Fruit fly (Drosophila melanogaster) whole organism, wandering third instar larva: ENCODE data around the gene msb1l.
A peak's percentile ranks its signal among the peaks of the same experiment; 100 is the strongest.

Source experiments
- Abd-B ChIP-seq: fragments of >200 bp; optimal IDR thresholded peaks from 2 replicates; lab custom pipeline; 2017; ENCODE audit warnings: missing biosample characterization, missing genetic modification characterization
- CG32264 ChIP-seq: fragments of 200-800 bp; sonication (Bioruptor generic); optimal IDR thresholded peaks from 2 replicates; lab custom pipeline; 2016; ENCODE audit warnings: missing biosample characterization, missing genetic modification characterization
- CG9705 ChIP-seq: fragments of 200-800 bp; sonication (Bioruptor generic); optimal IDR thresholded peaks from 2 replicates; lab custom pipeline; 2018; ENCODE audit warnings: missing biosample characterization, mild to moderate bottlenecking, missing genetic modification characterization
- CrebA ChIP-seq: fragments of 200-800 bp; sonication (Bioruptor generic); optimal IDR thresholded peaks from 2 replicates; lab custom pipeline; 2016; ENCODE audit warnings: missing biosample characterization, mild to moderate bottlenecking, missing genetic modification characterization, borderline replicate concordance
- Dif ChIP-seq: fragments of 200-275, 200-300 bp; sonication (Bioruptor generic); optimal IDR thresholded peaks from 2 replicates; lab custom pipeline; 2018; ENCODE audit warnings: missing biosample characterization, missing genetic modification characterization; ENCODE audit not compliant: partially characterized antibody
- GATAd ChIP-seq: sonication (Bioruptor generic); optimal IDR thresholded peaks from 2 replicates; lab custom pipeline; 2016; ENCODE audit warnings: missing biosample characterization, missing genetic modification characterization
- HLH106 ChIP-seq: fragments of 200-800 bp; optimal IDR thresholded peaks from 3 replicates; lab custom pipeline; 2019; ENCODE audit warnings: missing biosample characterization, mild to moderate bottlenecking, missing genetic modification characterization, moderate library complexity
- Hnf4 ChIP-seq: fragments of 200-800 bp; sonication (Bioruptor generic); optimal IDR thresholded peaks from 2 replicates; lab custom pipeline; 2016; ENCODE audit warnings: missing biosample characterization, mild to moderate bottlenecking, missing genetic modification characterization
- Hr78 ChIP-seq: fragments of >200 bp; optimal IDR thresholded peaks from 2 replicates; lab custom pipeline; 2017; ENCODE audit warnings: missing biosample characterization, missing genetic modification characterization
- Hr83 ChIP-seq: fragments of 200-300 bp; sonication (Bioruptor generic); optimal IDR thresholded peaks from 2 replicates; lab custom pipeline; 2016; ENCODE audit warnings: missing biosample characterization, mild to moderate bottlenecking, missing genetic modification characterization, moderate library complexity; ENCODE audit not compliant: poor library complexity, severe bottlenecking
- Jra ChIP-seq: sonication (Bioruptor generic); optimal IDR thresholded peaks from 2 replicates; lab custom pipeline; 2016; ENCODE audit warnings: missing biosample characterization, missing genetic modification characterization
- Mio ChIP-seq: sonication (Bioruptor generic); optimal IDR thresholded peaks from 2 replicates; lab custom pipeline; 2016; ENCODE audit warnings: missing biosample characterization, missing genetic modification characterization
- Myc ChIP-seq: fragments of >200 bp; optimal IDR thresholded peaks from 2 replicates; lab custom pipeline; 2017
- N ChIP-seq: fragments of >200 bp; optimal IDR thresholded peaks from 2 replicates; lab custom pipeline; 2018; ENCODE audit warnings: missing biosample characterization, missing external identifiers, missing genetic modification characterization
- Rel ChIP-seq, 2 experiments: fragments of 200-800 bp; sonication (Bioruptor generic) in 1 of 2; optimal IDR thresholded peaks; 2 replicates in 1 of 2; 3 replicates in 1 of 2; lab custom pipeline; 2016 to 2019; ENCODE audit warnings: mild to moderate bottlenecking in 2 of 2, missing biosample characterization in 2 of 2, missing genetic modification characterization in 2 of 2, moderate library complexity in 1 of 2
- Sp1 ChIP-seq: fragments of 200-800 bp; sonication (Bioruptor generic); optimal IDR thresholded peaks from 3 replicates; lab custom pipeline; 2019; ENCODE audit warnings: missing biosample characterization, mild to moderate bottlenecking, missing genetic modification characterization, moderate library complexity
- Vsx2 ChIP-seq: fragments of 200-300, 225-300 bp; sonication (Bioruptor generic); optimal IDR thresholded peaks from 2 replicates; lab custom pipeline; 2018; ENCODE audit warnings: missing biosample characterization, missing genetic modification characterization; ENCODE audit not compliant: partially characterized antibody
- br ChIP-seq: fragments of 200-800 bp; sonication (Bioruptor generic); optimal IDR thresholded peaks from 2 replicates; lab custom pipeline; 2016; ENCODE audit warnings: missing biosample characterization, missing genetic modification characterization
- brk ChIP-seq: fragments of 200-800 bp; sonication (Bioruptor generic); optimal IDR thresholded peaks from 2 replicates; lab custom pipeline; 2016; ENCODE audit warnings: missing biosample characterization, mild to moderate bottlenecking, missing genetic modification characterization
- dmrt93B ChIP-seq: fragments of 200-800 bp; sonication (Bioruptor generic); optimal IDR thresholded peaks from 2 replicates; lab custom pipeline; 2018; ENCODE audit warnings: missing biosample characterization, mild to moderate bottlenecking, missing genetic modification characterization
- dsf ChIP-seq: sonication (Bioruptor generic); optimal IDR thresholded peaks from 2 replicates; lab custom pipeline; 2016; ENCODE audit warnings: missing biosample characterization, missing genetic modification characterization, borderline replicate concordance
- ey ChIP-seq: fragments of 200-800 bp; sonication (Bioruptor generic); optimal IDR thresholded peaks from 2 replicates; lab custom pipeline; 2016; ENCODE audit warnings: missing biosample characterization, missing genetic modification characterization
- foxo ChIP-seq, 2 experiments: fragments of 200-800 bp; sonication (Bioruptor generic); optimal IDR thresholded peaks; 2 replicates in 1 of 2; 3 replicates in 1 of 2; lab custom pipeline; 2016 to 2017; ENCODE audit warnings: missing biosample characterization in 2 of 2, missing genetic modification characterization in 2 of 2
- fru ChIP-seq: fragments of 200-800 bp; sonication (Bioruptor generic); optimal IDR thresholded peaks from 3 replicates; lab custom pipeline; 2016; ENCODE audit warnings: missing biosample characterization, mild to moderate bottlenecking, missing genetic modification characterization
- h ChIP-seq: fragments of 200-800 bp; sonication (Bioruptor generic); optimal IDR thresholded peaks from 3 replicates; lab custom pipeline; 2016; ENCODE audit warnings: missing biosample characterization, mild to moderate bottlenecking, missing genetic modification characterization
- jim ChIP-seq: fragments of 175-275, 200-325 bp; sonication (Bioruptor generic); optimal IDR thresholded peaks from 2 replicates; lab custom pipeline; 2016; ENCODE audit warnings: missing biosample characterization, mild to moderate bottlenecking, missing genetic modification characterization
- lola ChIP-seq: fragments of >200 bp; optimal IDR thresholded peaks from 2 replicates; lab custom pipeline; 2017; ENCODE audit warnings: missing biosample characterization, missing genetic modification characterization
- pan ChIP-seq: fragments of >200 bp; optimal IDR thresholded peaks from 2 replicates; lab custom pipeline; 2017
- psq ChIP-seq: fragments of 200-800 bp; sonication (Bioruptor generic); optimal IDR thresholded peaks from 3 replicates; lab custom pipeline; 2017; ENCODE audit warnings: missing biosample characterization, mild to moderate bottlenecking, missing genetic modification characterization, moderate library complexity
- rgr ChIP-seq: fragments of 200-800 bp; sonication (Bioruptor generic); optimal IDR thresholded peaks from 3 replicates; lab custom pipeline; 2016; ENCODE audit warnings: missing biosample characterization, mild to moderate bottlenecking, missing genetic modification characterization
- sage ChIP-seq: fragments of 200-800 bp; sonication (Bioruptor generic); optimal IDR thresholded peaks from 2 replicates; lab custom pipeline; 2016; ENCODE audit warnings: missing biosample characterization, mild to moderate bottlenecking, missing genetic modification characterization
- sv ChIP-seq: fragments of 200-800 bp; sonication (Bioruptor generic); optimal IDR thresholded peaks from 3 replicates; lab custom pipeline; 2016; ENCODE audit warnings: missing biosample characterization, missing genetic modification characterization
- tai ChIP-seq: sonication (Bioruptor generic); optimal IDR thresholded peaks from 2 replicates; lab custom pipeline; 2016; ENCODE audit warnings: missing biosample characterization, missing genetic modification characterization
- usp ChIP-seq: fragments of >200 bp; optimal IDR thresholded peaks from 2 replicates; lab custom pipeline; 2017; ENCODE audit warnings: missing biosample characterization, missing genetic modification characterization
- woc ChIP-seq: sonication (Bioruptor generic); optimal IDR thresholded peaks from 2 replicates; lab custom pipeline; 2016; ENCODE audit warnings: missing biosample characterization, mild to moderate bottlenecking, missing genetic modification characterization

Gene msb1l

DNA sequence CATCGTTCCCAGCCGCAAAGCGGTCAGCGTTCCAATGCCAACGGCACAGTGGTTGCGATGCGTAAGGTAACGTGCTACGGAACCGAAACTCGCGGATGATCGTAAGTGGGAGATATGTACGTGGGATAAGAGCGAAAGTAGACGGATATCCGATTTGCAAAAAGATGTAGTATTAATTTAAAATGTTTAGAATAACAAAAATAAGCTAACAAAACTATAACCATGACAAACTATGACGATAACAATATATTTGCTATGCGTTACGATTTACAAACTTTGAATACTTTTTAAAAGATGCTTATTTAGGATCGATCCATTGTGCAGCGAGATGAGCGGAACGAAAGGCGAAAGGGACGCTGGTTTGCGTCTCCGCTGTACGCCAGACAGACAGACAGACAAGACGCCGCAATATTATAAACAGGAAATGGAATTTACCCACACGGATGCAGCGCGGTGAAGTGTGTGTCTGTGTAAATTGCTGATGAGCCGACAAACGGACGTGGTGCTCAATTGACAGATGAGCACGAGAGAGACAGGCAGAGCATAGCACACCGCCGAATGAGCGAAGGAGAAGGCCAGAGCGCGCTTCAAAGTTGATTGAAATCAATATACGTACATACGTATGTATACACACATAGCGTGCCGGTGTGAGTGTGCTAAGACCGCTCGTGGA, 1.7 kb upstream of the msb1l start (continued):
- no peak for TF ChIP-seq Abd-B (GFP tag; lab: Kevin White, UChicago)
- peak; percentile 86 for TF ChIP-seq CG9705 (GFP tag; lab: Kevin White, UChicago)
- peak; percentile 95 for TF ChIP-seq fru
- peak; percentile 67 for TF ChIP-seq Jra (GFP tag; lab: Kevin White, UChicago)
- TF ChIP-seq, all 38 proteins: peak for 25

dm6 chr2L:19576299-19576971, 1.1 kb upstream of the msb1l start:
- TF ChIP-seq CrebA (GFP tag; lab: Kevin White, UChicago): no peak
- peak; percentile 15 for TF ChIP-seq br (GFP tag; lab: Kevin White, UChicago)
- TF ChIP-seq Abd-B (GFP tag; lab: Kevin White, UChicago): peak; percentile 28
- no peak for TF ChIP-seq brk (GFP tag; lab: Kevin White, UChicago)
- peak; percentile 5 for TF ChIP-seq h
- peak; percentile 71 for TF ChIP-seq Hr78
- no peak for TF ChIP-seq Rel (GFP tag; optimal IDR thresholded peaks at IDR 0.05; lab: Kevin White, UChicago)
- no peak for TF ChIP-seq Rel (tag; optimal IDR thresholded peaks at IDR 0.05; lab: Kevin White, UChicago)
- TF ChIP-seq HLH106 (tag; lab: Kevin White, UChicago): no peak
- TF ChIP-seq fru: no peak
- peak; percentile 85 for TF ChIP-seq N (GFP tag; lab: Kevin White, UChicago)
- no peak for TF ChIP-seq GATAd
- no peak for TF ChIP-seq jim (GFP tag; lab: Kevin White, UChicago)

DNA sequence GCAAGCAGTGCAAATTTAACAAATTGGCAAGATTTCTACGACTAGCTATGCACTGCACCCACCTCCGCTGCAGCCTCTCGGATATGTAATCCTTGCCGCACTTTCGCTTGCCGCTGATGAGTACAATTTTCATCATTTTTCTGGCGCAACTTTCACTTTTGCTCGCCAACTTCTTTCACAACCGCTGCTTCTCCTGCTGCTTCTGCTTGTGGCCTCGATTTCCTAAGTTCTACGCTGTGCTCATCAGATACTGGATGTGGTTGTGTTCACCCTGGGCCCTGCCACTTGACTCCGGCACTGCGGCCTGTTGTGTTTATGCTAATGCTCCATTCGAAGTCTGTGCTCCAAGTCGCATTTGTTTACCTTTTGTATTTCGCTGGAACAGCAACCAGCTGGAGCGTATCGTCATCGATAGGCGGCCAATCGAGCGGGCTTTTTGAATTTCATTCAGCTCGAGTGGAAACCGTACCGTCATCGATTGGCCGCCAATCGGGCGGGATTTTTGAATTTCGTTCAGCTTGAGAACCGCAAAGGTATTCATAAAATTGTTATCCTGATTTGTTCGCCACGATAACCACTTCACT, 2.6 kb downstream of the msb1l start, which contains the start of gene Pmvk:
TSS of gene Pmvk (minus strand) at position 357 of the 584 bp plus-strand sequence.
- no peak for TF ChIP-seq brk (GFP tag; lab: Kevin White, UChicago)
- no peak for TF ChIP-seq Rel (GFP tag; optimal IDR thresholded peaks at IDR 0.05; lab: Kevin White, UChicago)
- peak; percentile 5 for TF ChIP-seq Rel (tag; optimal IDR thresholded peaks at IDR 0.05; lab: Kevin White, UChicago)

DNA sequence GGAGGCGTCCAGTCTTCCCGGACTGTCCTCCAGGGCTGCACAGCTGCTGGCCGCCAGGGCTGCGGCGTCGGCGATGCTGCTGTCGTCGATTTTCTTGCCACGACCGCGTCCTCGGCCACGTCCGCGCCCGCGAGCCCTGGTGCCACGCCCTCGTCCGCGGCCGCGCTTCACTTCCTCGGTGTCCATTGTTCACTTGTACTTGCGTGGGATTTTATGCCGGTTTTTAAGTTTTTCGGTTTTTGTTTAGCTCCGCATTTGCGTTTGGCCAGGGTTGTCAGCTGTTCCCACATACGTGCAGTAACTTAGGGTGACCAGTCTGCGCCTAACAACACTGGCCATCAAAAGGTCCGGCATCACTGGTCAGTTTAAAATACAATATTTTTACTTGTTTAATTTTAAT, 4.7 kb downstream of the msb1l start, which contains the start of gene Hakai:
TSS of gene Hakai (minus strand) at position 290 of the 400 bp plus-strand sequence.
- TF ChIP-seq Jra (GFP tag; lab: Kevin White, UChicago) (peak; percentile 21), usp (GFP tag; lab: Kevin White, UChicago) (no peak), dsf (GFP tag; lab: Kevin White, UChicago) (no peak), HLH106 (tag; lab: Kevin White, UChicago) (peak; percentile 48), brk (GFP tag; lab: Kevin White, UChicago) (no peak), dmrt93B (GFP tag; lab: Kevin White, UChicago) (no peak), Hr83 (peak; percentile 86), fru (peak; percentile 38), GATAd (no peak), ey (GFP tag; lab: Kevin White, UChicago) (peak; percentile 46), CG32264 (no peak), h (peak; percentile 60), Rel (GFP tag; optimal IDR thresholded peaks at IDR 0.05; lab: Kevin White, UChicago) (no peak), Rel (tag; optimal IDR thresholded peaks at IDR 0.05; lab: Kevin White, UChicago) (peak; percentile 98), Hnf4 (no peak), lola (GFP tag; lab: Kevin White, UChicago) (no peak), Mio (GFP tag; lab: Kevin White, UChicago) (no peak), Dif (GFP tag; lab: Kevin White, UChicago) (no peak), sage (GFP tag; lab: Kevin White, UChicago) (no peak), Abd-B (GFP tag; lab: Kevin White, UChicago) (no peak), Vsx2 (GFP tag; lab: Kevin White, UChicago) (no peak), N (GFP tag; lab: Kevin White, UChicago) (no peak), CrebA (GFP tag; lab: Kevin White, UChicago) (no peak), woc (GFP tag; lab: Kevin White, UChicago) (no peak), Myc (lab: Kevin White, UChicago) (no peak), tai (no peak), psq (GFP tag; lab: Kevin White, UChicago) (peak; percentile 34), rgr (GFP tag; lab: Kevin White, UChicago) (peak; percentile 61), CG9705 (GFP tag; lab: Kevin White, UChicago) (peak; percentile 34), jim (GFP tag; lab: Kevin White, UChicago) (peak; percentile 18), sv (GFP tag; lab: Kevin White, UChicago) (peak; percentile 55), Sp1 (peak; percentile 40), foxo (GFP tag; optimal IDR thresholded peaks at IDR 0.05; lab: Kevin White, UChicago) (peak in 1 of 2 experiments; percentile 72), br (GFP tag; lab: Kevin White, UChicago) (peak; percentile 16), pan (lab: Kevin White, UChicago) (no peak)
- TF ChIP-seq, all 38 proteins: peak for 15
